Fruit fly (Drosophila melanogaster): ENCODE measurements around the gene sens-2.

Gene sens-2

DNA sequence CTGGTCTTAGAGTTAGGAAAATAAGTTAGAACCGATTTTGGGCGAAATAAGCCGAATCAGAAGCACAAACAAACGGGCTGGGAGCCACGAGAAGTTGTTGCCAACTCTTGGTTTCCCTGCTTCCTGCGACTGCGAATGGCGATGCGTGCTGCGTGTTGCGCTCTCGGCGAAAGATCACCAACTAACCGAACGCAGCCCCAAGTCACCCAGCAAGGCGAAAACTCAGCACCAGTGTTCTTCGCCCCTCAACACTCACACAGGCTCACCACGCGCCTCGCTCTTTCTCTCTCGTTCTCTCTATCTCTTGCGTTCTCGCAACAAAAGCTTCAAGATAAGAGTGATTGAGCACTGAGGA, 35.1 kb upstream of the sens-2 start, which contains the start of gene nrv1:
Gene nrv1, minus strand, starts transcription at position 188 of the 355 bp plus-strand sequence.
- TF ChIP-seq CG13296 (GFP tag; optimal IDR thresholded peaks at IDR 0.05) (no peak), CG16815 (GFP tag; optimal IDR thresholded peaks at IDR 0.05) (no peak), tna (GFP tag; IDR thresholded peaks at IDR 0.05; ENCODE audit: partially characterized antibody) (peak; percentile 32; the same call in 1 of the 2 replicates), CG42726 (GFP tag; IDR thresholded peaks at IDR 0.05; ENCODE audit: partially characterized antibody) (peak; percentile 81), CG3407 (GFP tag; optimal IDR thresholded peaks at IDR 0.05) (no peak), tx (GFP tag; optimal IDR thresholded peaks at IDR 0.05) (no peak), Jarid2 (GFP tag; optimal IDR thresholded peaks at IDR 0.05) (peak; percentile 91), CG8290 (GFP tag; optimal IDR thresholded peaks at IDR 0.05) (no peak), CG8290 (tag; optimal IDR thresholded peaks at IDR 0.05) (peak in 1 of 2 experiments; percentile 28), cg (GFP tag; optimal IDR thresholded peaks at IDR 0.05) (peak; percentile 14), ci (GFP tag; IDR thresholded peaks at IDR 0.05) (peak; percentile 17; the same call in 2 of the 3 replicates), CG30403 (GFP tag; optimal IDR thresholded peaks at IDR 0.05) (no peak), chinmo (GFP tag; IDR thresholded peaks at IDR 0.05; ENCODE audit: partially characterized antibody) (peak; percentile 85; the same call in 2 of the 4 replicates), z (GFP tag; IDR thresholded peaks at IDR 0.05) (peak; percentile 84), eyg (GFP tag; optimal IDR thresholded peaks at IDR 0.05) (no peak), Bgb (GFP tag; IDR thresholded peaks at IDR 0.05; ENCODE audit: partially characterized antibody) (peak; percentile 63; the same call in 1 of the 2 replicates), ato (GFP tag; IDR thresholded peaks at IDR 0.05; ENCODE audit: partially characterized antibody) (peak; percentile 51; the same call in 1 of the 2 replicates), Opbp (GFP tag; IDR thresholded peaks at IDR 0.05; ENCODE audit: partially characterized antibody) (0 out of 3 replicates have a peak, but pooled peaks have one; percentile 29), Sox100B (GFP tag; optimal IDR thresholded peaks at IDR 0.05) (no peak), crol (GFP tag; IDR thresholded peaks at IDR 0.05) (peak; percentile 73; the same call in 1 of the 2 replicates), mld (GFP tag; IDR thresholded peaks at IDR 0.05; ENCODE audit: partially characterized antibody) (0 out of 3 replicates have a peak, but pooled peaks have one; percentile 12), hb (GFP tag; IDR thresholded peaks at IDR 0.05; ENCODE audit: partially characterized antibody) (0 out of 3 replicates have a peak, but pooled peaks have one; percentile 28), tup (GFP tag; optimal IDR thresholded peaks at IDR 0.05) (no peak), Trl (optimal IDR thresholded peaks at IDR 0.05) (peak; percentile 78 to 86), Trl (GFP tag; optimal IDR thresholded peaks at IDR 0.05) (no peak), odd (GFP tag; optimal IDR thresholded peaks at IDR 0.05) (no peak), CG13287 (GFP tag; IDR thresholded peaks at IDR 0.05; ENCODE audit: partially characterized antibody) (peak; percentile 56), CG32532 (GFP tag; IDR thresholded peaks at IDR 0.05) (no peak), CG34224 (GFP tag; IDR thresholded peaks at IDR 0.05; ENCODE audit: partially characterized antibody) (peak; percentile 21; the same call in 1 of the 3 replicates), unc-4 (GFP tag; IDR thresholded peaks at IDR 0.05; ENCODE audit: partially characterized antibody) (peak; percentile 38; the same call in 1 of the 2 replicates), amos (GFP tag; IDR thresholded peaks at IDR 0.05; ENCODE audit: partially characterized antibody) (peak; percentile 56; the same call in 1 of the 2 replicates), bbx (GFP tag; IDR thresholded peaks at IDR 0.05; ENCODE audit: partially characterized antibody) (peak; percentile 69), Scr (GFP tag; IDR thresholded peaks at IDR 0.05; ENCODE audit: partially characterized antibody) (0 out of 2 replicates have a peak, but pooled peaks have one; percentile 38), nmo (GFP tag; optimal IDR thresholded peaks at IDR 0.05) (no peak), HLHmδ (GFP tag; optimal IDR thresholded peaks at IDR 0.05) (peak; percentile 75)

DNA sequence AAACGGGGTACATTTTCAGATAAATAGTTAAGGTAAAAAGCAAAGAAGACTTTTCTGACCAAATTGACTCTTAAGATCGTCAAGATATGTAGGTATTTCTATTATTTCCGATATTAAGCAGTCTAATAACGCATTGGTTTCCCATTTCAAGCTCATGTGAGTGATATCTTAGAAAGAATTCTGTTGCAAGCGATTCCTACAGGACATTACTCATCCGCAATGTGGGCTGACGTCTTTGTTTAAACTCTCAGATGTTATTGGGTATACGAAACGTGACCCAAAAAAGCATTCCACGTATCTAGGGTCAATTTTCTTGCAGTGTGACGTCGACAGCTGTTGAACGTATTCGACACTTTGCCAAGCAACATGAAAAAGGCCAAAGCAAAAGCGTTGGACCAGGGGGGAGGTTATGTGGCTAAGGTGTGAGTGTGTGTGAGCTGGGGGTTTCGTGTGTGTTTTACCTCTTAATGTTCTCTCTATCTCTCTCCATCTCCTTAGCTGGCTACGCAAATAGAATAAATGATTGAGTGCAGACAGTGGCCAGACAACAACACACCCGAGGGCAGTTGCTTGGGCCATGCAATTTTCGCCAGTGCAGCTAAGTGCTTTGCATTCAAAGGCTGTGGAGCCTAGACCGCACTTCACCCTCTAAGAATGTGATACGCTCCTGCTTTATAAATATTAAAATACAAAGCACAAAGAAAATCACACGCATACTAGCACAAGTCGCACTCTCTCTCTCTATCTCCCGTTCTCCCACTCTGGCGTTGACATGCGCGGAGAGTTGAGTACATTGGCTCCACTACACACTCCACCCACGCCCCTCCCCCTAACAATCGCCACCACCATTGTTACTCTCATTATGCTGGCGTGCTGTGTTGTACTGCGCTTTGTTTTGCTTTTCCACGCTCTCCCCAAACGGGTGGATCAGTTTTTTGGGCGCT, 34.4 kb upstream of the sens-2 start:
- TF ChIP-seq CG10321 (GFP tag; IDR thresholded peaks at IDR 0.05) (peak; percentile 22; the same call in 1 of the 2 replicates), Lim3 (GFP tag; IDR thresholded peaks at IDR 0.05) (peak; percentile 69; the same call in 1 of the 2 replicates), CG6175 (GFP tag; IDR thresholded peaks at IDR 0.05) (peak; percentile 46), gfzf (GFP tag; optimal IDR thresholded peaks at IDR 0.05) (peak; percentile 25), CG2116 (GFP tag; optimal IDR thresholded peaks at IDR 0.05) (peak; percentile 72), CG15514 (GFP tag; optimal IDR thresholded peaks at IDR 0.05) (peak; percentile 81), hbn (GFP tag; IDR thresholded peaks at IDR 0.05; ENCODE audit: partially characterized antibody) (no peak), esg (GFP tag; conservative IDR thresholded peaks at IDR 0.05) (peak; percentile 90), CG12391 (tag; optimal IDR thresholded peaks at IDR 0.05) (peak; percentile 95), sqz (GFP tag; optimal IDR thresholded peaks at IDR 0.05) (peak; percentile 88), Med (GFP tag) (peak; percentile 98), Drgx (GFP tag; IDR thresholded peaks at IDR 0.05) (peak; percentile 87), bbx (GFP tag; IDR thresholded peaks at IDR 0.05; ENCODE audit: partially characterized antibody) (no peak)

Data from whole organism, embryonic.